Worm (Caenorhabditis elegans): ENCODE data around the gene slr-2.
A peak's percentile ranks its signal among the peaks of the same experiment; 100 is the strongest.
"Not testable (repeated sequence)": the region's sequence is repeated elsewhere in the genome, so short reads cannot be mapped to it uniquely, and the experiment has no call there.

The slr-2 gene

DNA sequence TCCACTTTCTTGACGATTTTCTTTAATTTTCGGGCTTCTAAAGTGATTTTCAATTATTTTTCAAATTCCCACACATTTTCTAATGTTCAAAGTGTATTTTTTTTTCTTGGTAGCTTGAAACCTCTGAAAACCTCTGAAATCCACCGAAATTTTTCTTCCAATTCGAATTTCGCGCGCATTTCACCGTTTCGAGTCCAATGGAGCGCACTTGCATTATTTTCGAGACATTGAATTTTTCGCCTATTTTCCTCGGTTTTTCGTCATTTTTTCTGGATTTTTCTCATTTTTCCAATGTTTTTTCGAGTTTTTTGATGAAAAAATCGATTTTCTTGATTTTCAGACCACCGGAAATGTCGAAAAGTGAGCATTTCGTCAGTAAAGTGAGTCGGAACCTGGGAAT lies at the start of gene slr-2:
Gene slr-2, plus strand, starts transcription at position 341 of the 400 bp plus-strand sequence.
- TF ChIP-seq madf-2 (tag; optimal IDR thresholded peaks at IDR 0.05) (no peak), nfya-1 (tag; optimal IDR thresholded peaks at IDR 0.05) (peak; percentile 41), fkh-10 (GFP tag; optimal IDR thresholded peaks at IDR 0.05) (no peak)

DNA sequence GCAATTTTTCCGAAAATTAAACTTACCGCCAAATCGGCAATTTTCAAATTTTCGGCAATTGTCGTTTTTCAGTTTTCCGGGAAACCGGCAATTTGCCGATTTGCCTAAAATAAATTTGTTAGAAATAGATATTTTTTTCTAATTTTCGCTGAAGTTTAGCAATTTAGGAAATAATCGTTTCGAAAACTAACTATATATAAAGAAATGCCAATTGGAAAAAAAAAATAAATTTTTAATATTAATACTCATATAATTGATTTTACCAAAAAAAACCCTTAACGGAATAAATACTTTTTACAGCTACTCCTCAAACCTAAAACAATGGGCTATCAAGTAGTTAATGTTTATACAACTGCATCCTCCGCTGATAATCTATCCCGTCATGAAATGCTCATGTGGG lies 43.7 kb upstream of the slr-2 start, which contains the start of gene ebp-1:
Gene ebp-1, plus strand, starts transcription at position 301 of the 400 bp plus-strand sequence.
- TF ChIP-seq ceh-18 (tag; optimal IDR thresholded peaks at IDR 0.05) = no peak
- TF ChIP-seq dve-1 (tag; optimal IDR thresholded peaks at IDR 0.05) = no peak
- no peak for TF ChIP-seq Y22D7AL.16 (tag; optimal IDR thresholded peaks at IDR 0.05)
- no peak for TF ChIP-seq pax-1 (tag; optimal IDR thresholded peaks at IDR 0.05)
- no peak for TF ChIP-seq pha-2 (tag; optimal IDR thresholded peaks at IDR 0.05)
- no peak for TF ChIP-seq ceh-9 (tag; optimal IDR thresholded peaks at IDR 0.05)
- no peak for TF ChIP-seq mec-3 (tag; optimal IDR thresholded peaks at IDR 0.05; ENCODE audit: borderline replicate concordance)
- no peak for TF ChIP-seq nfya-1 (tag; optimal IDR thresholded peaks at IDR 0.05)
- TF ChIP-seq unc-86 (tag; optimal IDR thresholded peaks at IDR 0.05) = no peak
- TF ChIP-seq unc-55 (GFP tag; optimal IDR thresholded peaks at IDR 0.05) = no peak
- TF ChIP-seq ceh-22 (tag; optimal IDR thresholded peaks at IDR 0.05) = no peak

DNA sequence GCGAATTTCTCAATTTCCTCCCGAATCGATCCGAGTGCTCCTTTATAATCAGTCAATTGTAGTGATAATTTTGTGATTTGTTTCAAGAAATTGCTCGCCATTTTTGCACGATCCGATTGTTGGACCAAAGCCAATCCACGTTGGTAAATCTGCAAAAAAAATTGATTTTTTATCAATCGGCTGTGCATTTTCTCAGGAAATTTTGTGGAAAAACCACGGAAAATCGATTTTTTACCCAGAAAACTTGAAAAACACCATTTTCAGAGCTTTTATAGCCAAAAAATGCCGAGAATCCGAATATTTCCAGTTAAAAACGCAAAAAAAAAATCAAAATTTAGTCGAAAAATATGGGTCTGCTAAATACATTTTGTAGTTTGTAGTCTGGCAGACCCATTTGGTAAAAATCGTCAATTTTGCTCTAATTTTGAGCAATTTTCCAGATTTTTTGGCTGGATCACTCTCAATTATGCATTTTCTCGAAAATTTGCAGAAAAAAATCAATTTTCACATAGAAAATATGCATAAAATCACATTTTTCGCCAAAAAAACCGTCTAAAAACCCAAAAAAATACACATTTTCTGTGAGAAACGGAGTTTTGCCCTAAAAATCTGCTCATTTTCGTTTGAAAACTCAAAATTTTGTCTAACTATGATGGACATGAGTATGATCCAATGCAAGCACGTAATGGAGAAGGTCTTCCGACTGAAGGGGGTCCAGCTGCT lies 31.5 kb upstream of the slr-2 start, which contains the start of the genes Y59A8B.25 and ebp-3:
Gene Y59A8B.25, minus strand, starts transcription at position 101 of the 723 bp plus-strand sequence.
Gene ebp-3, plus strand, starts transcription at position 673 of the 723 bp plus-strand sequence.
- TF ChIP-seq pag-3 (tag; optimal IDR thresholded peaks at IDR 0.05; ENCODE audit: borderline replicate concordance); Y22D7AL.16 (tag; optimal IDR thresholded peaks at IDR 0.05); odd-2 (tag; optimal IDR thresholded peaks at IDR 0.05): not testable (repeated sequence)

DNA sequence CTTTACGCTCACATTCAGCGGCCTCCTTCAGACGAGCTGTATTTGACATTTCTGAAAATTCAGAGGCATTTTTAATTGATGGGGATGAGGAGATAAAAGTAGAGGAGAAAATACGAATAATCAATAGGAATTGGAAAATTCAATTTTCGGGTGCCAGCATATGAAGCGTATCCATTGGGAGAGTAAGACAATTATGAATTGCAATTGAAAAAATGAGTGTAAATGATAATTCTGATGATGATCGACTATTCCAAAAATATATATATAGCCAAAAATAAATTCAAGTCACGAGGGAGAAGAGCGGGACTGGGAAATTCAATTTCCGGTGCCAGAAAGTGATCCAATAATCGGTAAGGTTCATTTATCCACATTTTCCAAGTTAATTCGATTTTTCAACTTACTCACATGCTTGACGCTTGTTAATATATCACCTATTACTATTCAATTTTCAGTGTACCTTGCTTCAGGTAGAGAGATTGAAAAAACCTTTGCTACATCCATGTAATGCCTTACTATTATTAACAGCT lies 20.6 kb upstream of the slr-2 start, which contains the start of gene Y59A8B.8:
Gene Y59A8B.8, minus strand, starts transcription at position 51 of the 527 bp plus-strand sequence.
- TF ChIP-seq odd-2 (tag; optimal IDR thresholded peaks at IDR 0.05) (no peak), madf-2 (tag; optimal IDR thresholded peaks at IDR 0.05) (no peak), ceh-9 (tag; optimal IDR thresholded peaks at IDR 0.05) (no peak), dve-1 (tag; optimal IDR thresholded peaks at IDR 0.05) (no peak), unc-42 (tag; optimal IDR thresholded peaks at IDR 0.05) (peak; percentile 49), ztf-16 (tag; optimal IDR thresholded peaks at IDR 0.05) (no peak), pax-1 (tag; optimal IDR thresholded peaks at IDR 0.05) (no peak), elt-2 (tag; optimal IDR thresholded peaks at IDR 0.05) (no peak)

DNA sequence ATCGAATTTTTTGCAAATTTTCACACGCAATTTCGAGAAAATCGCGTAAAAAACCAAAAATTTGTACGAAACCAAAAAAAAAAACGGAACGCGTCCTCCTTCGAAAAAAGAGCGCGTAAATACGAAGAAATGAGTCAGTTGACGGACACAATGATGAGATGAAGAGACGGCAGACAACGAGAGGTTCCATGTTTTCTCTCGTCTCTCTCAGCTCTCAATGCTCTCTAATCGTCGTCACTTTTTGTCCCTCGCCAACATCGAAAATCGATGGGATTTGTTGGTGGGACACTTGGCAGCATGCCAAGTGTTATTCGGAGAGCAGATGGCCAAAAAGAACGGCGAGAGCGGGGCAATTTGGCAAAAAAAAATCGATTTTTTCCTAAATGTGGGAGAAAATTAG lies 7.8 kb upstream of the slr-2 start:
- TF ChIP-seq dve-1 (tag; optimal IDR thresholded peaks at IDR 0.05) (peak; percentile 21), sox-2 (GFP tag; IDR thresholded peaks at IDR 0.05) (no peak), hlh-13 (GFP tag; optimal IDR thresholded peaks at IDR 0.05) (no peak), lim-6 (tag; optimal IDR thresholded peaks at IDR 0.05) (no peak), ceh-31 (tag; optimal IDR thresholded peaks at IDR 0.05) (peak; percentile 76), tbx-2 (tag; optimal IDR thresholded peaks at IDR 0.05) (peak; percentile 45), ceh-24 (tag; optimal IDR thresholded peaks at IDR 0.05) (no peak), ceh-48 (tag; optimal IDR thresholded peaks at IDR 0.05) (peak; percentile 100), unc-55 (GFP tag; optimal IDR thresholded peaks at IDR 0.05) (peak; percentile 68), nfya-1 (tag; optimal IDR thresholded peaks at IDR 0.05) (peak; percentile 70), ceh-30 (tag; optimal IDR thresholded peaks at IDR 0.05) (peak; percentile 75), T23F11.4 (GFP tag; optimal IDR thresholded peaks at IDR 0.05) (no peak), unc-42 (tag; optimal IDR thresholded peaks at IDR 0.05) (peak; percentile 38), ama-1 (optimal IDR thresholded peaks at IDR 0.05) (no peak), nhr-11 (tag; optimal IDR thresholded peaks at IDR 0.05) (no peak), gmeb-2 (tag; optimal IDR thresholded peaks at IDR 0.05) (no peak), ref-2 (tag; optimal IDR thresholded peaks at IDR 0.05) (no peak), ceh-18 (tag; optimal IDR thresholded peaks at IDR 0.05) (peak; percentile 24), ttx-3 (tag; optimal IDR thresholded peaks at IDR 0.05) (no peak), F13H6.1 (tag; optimal IDR thresholded peaks at IDR 0.05) (no peak), C38D4.7 (GFP tag; optimal IDR thresholded peaks at IDR 0.05) (no peak), ceh-22 (tag; optimal IDR thresholded peaks at IDR 0.05) (no peak), npax-4 (tag; optimal IDR thresholded peaks at IDR 0.05) (no peak), ahr-1 (tag; optimal IDR thresholded peaks at IDR 0.05) (no peak), fkh-6 (tag; optimal IDR thresholded peaks at IDR 0.05) (no peak), hlh-6 (tag; optimal IDR thresholded peaks at IDR 0.05) (no peak), mec-3 (tag; optimal IDR thresholded peaks at IDR 0.05; ENCODE audit: borderline replicate concordance) (no peak), pros-1 (tag; optimal IDR thresholded peaks at IDR 0.05) (no peak), ceh-9 (tag; optimal IDR thresholded peaks at IDR 0.05) (no peak), ceh-14 (tag; optimal IDR thresholded peaks at IDR 0.05) (no peak), hlh-30 (tag; optimal IDR thresholded peaks at IDR 0.05; ENCODE audit: insufficient read depth) (peak; percentile 74)

Measured in whole organism, late embryonic.